Fruit fly (Drosophila melanogaster): Measurements from ENCODE around the gene CG13675.

CG13675 gene

DNA sequence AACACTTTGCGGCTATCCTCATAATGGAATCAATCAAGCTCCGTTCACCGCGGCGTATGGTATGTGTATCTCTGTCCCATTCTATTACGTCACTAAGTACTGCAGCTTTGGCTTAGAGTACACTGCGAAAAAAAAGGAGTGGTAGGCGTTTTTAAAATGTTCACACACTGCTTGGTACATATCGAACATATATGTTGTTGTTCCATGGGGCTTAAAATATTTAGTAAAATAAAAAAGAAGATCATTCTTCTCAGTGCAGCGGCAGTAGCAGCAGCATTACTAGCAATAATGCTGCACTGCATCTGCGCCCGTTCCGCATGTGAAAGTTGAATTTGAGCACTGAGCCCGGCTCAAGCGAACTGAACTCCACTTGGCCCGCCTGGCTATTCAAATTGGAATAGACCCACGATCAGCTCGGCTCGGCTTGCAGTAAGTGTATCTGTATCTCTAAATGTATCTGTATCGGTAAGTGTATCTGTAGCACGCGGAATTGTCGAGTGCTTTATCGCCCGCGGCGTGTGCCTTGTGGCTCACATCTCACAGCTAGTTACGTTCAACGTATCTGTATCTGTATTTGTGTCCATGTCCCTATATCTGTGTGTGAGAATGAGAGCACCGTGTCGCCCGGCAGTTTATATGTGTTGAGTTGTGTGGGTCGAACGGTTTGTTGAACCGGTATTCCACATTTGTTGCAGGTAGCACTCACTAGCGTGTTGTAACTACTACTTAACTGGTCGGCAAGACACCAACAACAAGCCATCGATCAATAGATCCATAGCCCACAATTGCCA, 11.9 kb downstream of the CG13675 start:
- TF ChIP-seq Sin3A (optimal IDR thresholded peaks at IDR 0.05) (no peak), psq (optimal IDR thresholded peaks at IDR 0.05) (no peak), Myc (optimal IDR thresholded peaks at IDR 0.05) (no peak), ttk (optimal IDR thresholded peaks at IDR 0.05) (no peak)

DNA sequence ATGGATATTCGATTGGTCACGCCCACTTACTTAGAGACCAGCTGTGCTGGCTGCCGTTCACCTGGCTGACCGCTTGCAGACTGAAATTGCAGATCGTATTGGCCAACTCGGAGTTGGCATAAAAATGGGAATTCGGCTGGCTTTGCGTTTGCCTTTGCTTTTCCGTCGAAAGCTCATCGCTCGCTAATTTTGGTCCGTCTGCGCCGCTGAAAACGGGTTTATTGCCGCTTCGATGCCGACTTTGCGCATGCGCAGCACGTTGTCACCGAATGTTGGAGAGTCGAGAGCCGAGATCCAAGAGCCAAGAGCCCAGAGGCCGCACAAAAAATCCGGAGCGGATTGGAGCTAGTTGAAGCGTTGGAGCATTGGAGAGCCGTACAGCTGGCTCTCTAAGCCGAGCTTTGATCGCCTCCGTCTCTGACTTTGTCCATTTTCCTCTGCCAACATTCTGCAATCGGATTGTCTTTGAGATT, 13.6 kb downstream of the CG13675 start, which contains the start of gene CG13676:
Gene CG13676 (minus strand): TSS at position 87 of the 473 bp plus-strand sequence.
- TF ChIP-seq Myc (optimal IDR thresholded peaks at IDR 0.05) (no peak), psq (optimal IDR thresholded peaks at IDR 0.05) (no peak), Sin3A (optimal IDR thresholded peaks at IDR 0.05) (no peak), insv (optimal IDR thresholded peaks at IDR 0.05) (no peak), ttk (optimal IDR thresholded peaks at IDR 0.05) (no peak), h (optimal IDR thresholded peaks at IDR 0.05) (no peak)

DNA sequence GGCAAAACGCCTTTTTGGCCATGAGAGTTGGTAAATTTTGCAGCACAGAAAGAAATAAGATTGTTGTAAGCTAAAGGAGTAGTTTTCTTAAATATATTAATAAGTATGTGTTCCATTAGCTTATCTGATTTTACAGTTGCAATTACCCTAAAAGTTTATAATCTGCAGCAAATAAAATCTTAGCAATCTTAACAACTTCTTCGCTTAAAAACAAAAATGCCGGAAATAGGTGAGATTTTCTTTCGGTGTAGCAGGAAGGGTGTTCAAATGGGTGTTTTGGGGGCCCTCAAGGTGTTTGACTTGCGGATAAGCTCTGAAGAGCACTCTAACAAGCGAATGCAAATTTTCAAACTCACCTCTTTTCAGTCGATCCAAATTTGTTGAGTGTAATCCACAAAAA, 14.5 kb downstream of the CG13675 start:
- TF ChIP-seq insv (optimal IDR thresholded peaks at IDR 0.05) (no peak), psq (optimal IDR thresholded peaks at IDR 0.05) (no peak), h (optimal IDR thresholded peaks at IDR 0.05) (no peak), ttk (optimal IDR thresholded peaks at IDR 0.05) (no peak), Myc (optimal IDR thresholded peaks at IDR 0.05) (no peak), Sin3A (optimal IDR thresholded peaks at IDR 0.05) (no peak)

DNA sequence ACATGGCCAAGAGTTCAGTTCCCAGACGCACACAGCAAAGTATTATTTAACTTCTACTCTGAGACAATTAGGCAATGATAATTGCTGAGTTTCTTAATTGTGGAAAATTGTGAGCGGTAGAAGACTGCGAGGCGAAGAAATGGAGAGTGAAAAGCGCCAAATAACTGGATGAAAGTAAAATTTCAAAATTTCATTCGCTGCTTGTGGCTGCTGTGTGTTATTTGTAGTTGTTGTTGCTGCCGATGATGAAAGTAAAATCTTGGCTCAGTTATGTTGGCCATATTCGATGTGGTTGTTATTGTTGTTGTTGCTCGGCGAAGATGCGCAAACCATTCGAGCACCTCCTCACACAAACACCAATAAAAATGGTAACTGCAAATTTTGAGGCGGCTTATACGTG, 15.0 kb downstream of the CG13675 start:
- TF ChIP-seq ttk (optimal IDR thresholded peaks at IDR 0.05) (no peak), psq (optimal IDR thresholded peaks at IDR 0.05) (no peak), Sin3A (optimal IDR thresholded peaks at IDR 0.05) (no peak), Myc (optimal IDR thresholded peaks at IDR 0.05) (no peak), h (optimal IDR thresholded peaks at IDR 0.05) (no peak), insv (optimal IDR thresholded peaks at IDR 0.05) (no peak)

DNA sequence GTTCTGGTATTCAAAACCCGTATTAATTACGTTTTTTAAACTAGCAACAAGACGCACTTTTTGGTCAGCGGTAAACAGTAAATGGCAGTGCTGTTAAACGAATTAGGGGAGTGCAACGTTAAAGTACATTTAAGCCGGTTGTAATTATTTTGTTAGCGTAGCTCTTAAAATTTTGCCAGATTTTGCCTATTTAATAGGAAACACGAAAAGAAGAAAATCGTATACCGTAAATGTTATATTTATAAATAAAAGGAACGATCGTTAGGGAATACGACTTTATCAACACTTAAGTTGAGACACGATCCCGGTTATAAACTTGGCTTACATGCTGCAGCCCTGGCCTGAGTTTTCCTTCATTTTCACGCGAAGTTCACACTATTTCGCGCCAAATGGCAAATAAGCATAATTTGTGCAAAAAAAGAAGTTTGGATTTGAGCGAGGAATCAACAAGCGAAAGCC, 27.8 kb downstream of the CG13675 start, which contains the start of the genes Setx and mus301:
Gene Setx (minus strand): TSS at position 51 of the 459 bp plus-strand sequence.
Gene mus301 (plus strand): TSS at position 361 of the 459 bp plus-strand sequence.
- TF ChIP-seq Myc (optimal IDR thresholded peaks at IDR 0.05) (no peak), psq (optimal IDR thresholded peaks at IDR 0.05) (no peak), h (optimal IDR thresholded peaks at IDR 0.05) (no peak), ttk (optimal IDR thresholded peaks at IDR 0.05) (no peak)

DNA sequence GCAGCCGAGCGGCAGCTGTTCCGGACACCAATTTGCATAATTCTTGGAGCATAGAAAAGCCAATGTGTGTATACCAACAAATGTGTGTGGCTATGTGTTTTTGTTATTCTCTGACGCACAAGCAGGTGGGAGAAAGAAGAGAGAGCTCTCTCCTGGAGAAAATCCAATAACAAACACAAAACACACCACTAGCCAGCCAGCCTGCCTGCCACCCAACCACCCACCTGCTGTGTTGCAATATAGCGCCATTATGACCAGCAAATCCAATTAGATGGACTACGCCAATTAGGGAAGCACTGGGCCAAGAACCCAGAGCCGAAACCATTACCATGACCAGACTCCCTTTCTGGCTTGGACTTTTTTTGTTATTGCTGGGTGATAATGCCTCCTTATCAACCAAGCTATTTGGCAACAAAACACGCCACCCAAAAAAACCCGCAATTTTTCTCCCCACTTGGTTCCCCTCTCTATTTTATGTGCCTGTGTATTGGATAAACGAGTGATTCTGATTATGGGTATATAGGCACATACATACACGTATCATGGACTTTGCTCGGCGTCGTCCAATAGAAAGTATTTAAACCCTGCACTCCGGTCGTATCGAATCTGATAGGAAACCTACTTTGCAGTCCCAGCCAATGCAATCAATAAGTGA, 36.8 kb downstream of the CG13675 start:
- no peak for TF ChIP-seq h (optimal IDR thresholded peaks at IDR 0.05)
- TF ChIP-seq Myc (optimal IDR thresholded peaks at IDR 0.05), result no peak
- no peak for TF ChIP-seq Sin3A (optimal IDR thresholded peaks at IDR 0.05)
- TF ChIP-seq psq (optimal IDR thresholded peaks at IDR 0.05), result no peak
- TF ChIP-seq ttk (optimal IDR thresholded peaks at IDR 0.05), result no peak
- TF ChIP-seq insv (optimal IDR thresholded peaks at IDR 0.05), result no peak

DNA sequence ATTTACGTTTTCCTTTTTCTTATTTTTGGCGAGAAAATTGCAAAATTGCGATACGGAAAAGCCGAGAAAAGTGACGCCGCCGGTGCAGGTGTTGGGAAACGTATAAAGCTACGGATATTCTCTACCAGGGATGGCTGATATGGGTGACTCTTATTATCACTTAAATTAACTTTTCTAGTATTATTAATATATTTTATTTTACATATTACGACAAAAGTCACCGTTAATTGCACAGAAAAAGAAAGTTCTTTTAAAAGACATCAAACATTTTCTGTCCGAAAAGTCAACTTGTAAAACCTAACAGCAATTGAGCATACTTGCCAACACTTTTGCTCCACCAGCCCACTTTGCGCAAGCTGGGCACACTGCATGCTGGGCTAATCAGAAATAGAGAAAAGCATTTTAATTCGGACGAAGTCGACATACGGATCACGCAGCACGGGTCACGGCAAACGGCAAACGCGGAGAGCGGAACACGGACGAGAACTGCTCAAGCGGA, 37.6 kb downstream of the CG13675 start, which contains the start of the genes Cds and Uba2:
Gene Cds (plus strand): TSS at position 51 of the 499 bp plus-strand sequence.
Gene Uba2 (minus strand): TSS at position 107 of the 499 bp plus-strand sequence.
- TF ChIP-seq ttk (optimal IDR thresholded peaks at IDR 0.05) (no peak), Sin3A (optimal IDR thresholded peaks at IDR 0.05) (no peak), Myc (optimal IDR thresholded peaks at IDR 0.05) (no peak), psq (optimal IDR thresholded peaks at IDR 0.05) (no peak), h (optimal IDR thresholded peaks at IDR 0.05) (no peak), insv (optimal IDR thresholded peaks at IDR 0.05) (no peak)

DNA sequence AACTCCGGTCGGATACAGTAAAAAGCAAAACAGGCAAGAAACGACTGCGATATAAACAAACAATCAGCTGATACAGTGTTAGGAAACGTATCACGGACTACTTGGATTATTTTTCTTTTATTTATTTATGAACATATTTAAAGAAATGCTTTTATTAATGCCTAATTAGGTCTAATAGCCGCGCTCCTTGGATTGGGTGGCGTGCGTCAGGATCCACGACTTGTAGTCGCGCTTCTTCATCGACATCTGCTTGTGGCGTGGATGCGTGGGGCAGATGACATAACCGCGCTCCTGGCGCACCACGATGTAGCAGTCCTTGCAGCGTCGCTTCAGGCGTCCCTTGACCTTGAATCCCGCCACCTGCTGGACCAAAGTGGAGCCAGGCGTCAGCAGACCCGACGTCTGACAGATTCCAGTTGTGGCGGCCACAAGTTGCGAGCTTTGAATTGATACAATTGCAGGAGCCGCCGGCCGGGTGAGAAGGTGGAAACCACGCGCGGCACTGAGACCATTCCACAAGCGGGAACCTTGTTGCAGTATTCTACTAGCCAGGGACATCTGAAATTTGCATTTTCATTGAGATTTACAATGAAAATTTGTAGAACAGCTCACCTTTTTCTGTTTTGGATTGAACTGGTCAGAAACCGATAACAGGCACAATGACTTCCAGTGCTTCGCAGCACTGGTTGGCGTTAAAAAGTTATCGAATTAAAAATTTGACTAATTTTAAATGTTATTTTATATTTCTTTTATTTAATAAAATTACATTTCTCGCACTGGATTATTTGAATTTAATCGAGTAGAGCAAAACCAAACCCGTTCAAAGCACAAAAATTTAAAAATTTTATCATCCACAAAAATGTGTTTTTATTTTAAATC, 40.6 kb downstream of the CG13675 start, which contains the start of the genes CG7550 and mRpL36:
Gene CG7550 (minus strand): TSS at position 51 of the 879 bp plus-strand sequence.
Gene mRpL36 (minus strand): TSS at position 652 of the 879 bp plus-strand sequence.
- TF ChIP-seq Sin3A (optimal IDR thresholded peaks at IDR 0.05), result no peak
- no peak for TF ChIP-seq insv (optimal IDR thresholded peaks at IDR 0.05)
- TF ChIP-seq Myc (optimal IDR thresholded peaks at IDR 0.05), result no peak
- TF ChIP-seq ttk (optimal IDR thresholded peaks at IDR 0.05), result no peak
- TF ChIP-seq h (optimal IDR thresholded peaks at IDR 0.05), result no peak
- TF ChIP-seq psq (optimal IDR thresholded peaks at IDR 0.05), result no peak

DNA sequence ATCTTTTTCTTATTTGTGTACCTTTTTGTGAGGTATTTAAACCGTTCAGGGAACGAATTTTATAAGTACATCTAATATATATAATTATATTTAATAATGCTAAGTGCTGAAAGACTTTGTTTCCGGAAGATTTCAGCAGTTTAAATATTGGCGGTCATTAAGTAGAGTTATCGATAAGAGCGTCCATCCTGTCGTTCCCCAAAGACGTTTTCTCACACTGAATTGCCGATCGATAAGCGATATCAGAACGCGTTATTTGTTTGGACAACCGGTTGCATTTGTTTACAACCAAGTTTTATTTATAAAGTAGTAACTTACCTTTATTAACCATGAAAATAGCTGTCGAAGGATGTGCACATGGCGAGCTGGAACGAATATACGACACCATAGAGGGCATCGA, 43.7 kb downstream of the CG13675 start, which contains the start of gene ldbr:
Gene ldbr (plus strand): TSS at position 238 of the 400 bp plus-strand sequence.
- TF ChIP-seq Sin3A (optimal IDR thresholded peaks at IDR 0.05) (no peak), insv (optimal IDR thresholded peaks at IDR 0.05) (no peak), psq (optimal IDR thresholded peaks at IDR 0.05) (no peak), Myc (optimal IDR thresholded peaks at IDR 0.05) (no peak), ttk (optimal IDR thresholded peaks at IDR 0.05) (no peak), h (optimal IDR thresholded peaks at IDR 0.05) (no peak)

DNA sequence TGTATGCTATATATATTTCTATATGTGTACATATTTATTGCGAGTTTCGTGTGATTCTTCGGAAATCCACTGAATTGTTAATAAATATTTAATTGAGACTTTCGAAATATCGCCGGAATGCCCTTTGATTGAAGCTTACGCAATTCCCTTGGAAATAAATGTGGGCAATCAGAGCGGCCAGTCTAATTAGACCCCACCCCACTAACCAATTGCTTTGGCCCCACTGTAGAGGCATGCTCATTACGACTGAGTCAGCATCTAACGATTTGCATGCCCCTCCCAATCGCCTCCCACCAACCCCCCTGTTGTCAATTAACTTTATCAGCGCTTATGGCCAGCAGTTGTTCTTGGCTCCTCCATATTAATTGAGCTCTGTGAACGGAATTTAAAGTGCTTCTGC, 48.5 kb downstream of the CG13675 start:
- TF ChIP-seq psq (optimal IDR thresholded peaks at IDR 0.05), result no peak

DNA sequence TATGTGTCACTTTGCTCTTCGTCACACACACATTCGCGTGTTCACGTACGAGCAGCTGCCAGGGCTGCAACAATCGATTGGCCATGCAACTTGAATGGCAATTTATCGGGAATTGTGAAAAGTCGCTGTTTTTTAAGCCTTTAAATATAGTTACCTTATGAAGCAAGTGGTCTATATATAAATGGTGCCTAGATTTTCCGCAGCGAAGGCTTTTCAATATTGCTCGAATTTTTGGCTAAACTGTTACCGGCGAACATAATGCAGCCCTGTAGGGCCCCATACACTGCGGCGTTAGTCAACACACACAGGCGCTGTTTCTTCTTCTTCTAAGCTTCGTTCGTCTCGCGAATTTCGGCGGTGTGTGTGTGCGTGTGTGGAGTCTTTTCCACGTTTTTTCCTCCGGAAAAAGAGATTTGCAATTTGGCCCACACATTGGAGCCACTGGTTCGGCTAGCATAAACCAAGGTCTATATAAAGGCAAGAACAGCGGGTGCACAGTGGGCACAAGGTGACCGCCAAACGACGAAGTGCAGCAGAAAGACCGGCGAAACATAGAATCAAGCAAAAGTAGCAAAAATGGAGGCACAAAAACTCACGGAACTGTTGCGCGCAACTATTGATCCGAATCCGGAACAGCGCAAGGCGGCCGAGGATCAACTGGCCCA, 49.3 kb downstream of the CG13675 start, which contains the start of the genes Arp3 and msk:
Gene Arp3 (minus strand): TSS at position 39 of the 665 bp plus-strand sequence.
Gene msk (plus strand): TSS at position 316 of the 665 bp plus-strand sequence.
- TF ChIP-seq Sin3A (optimal IDR thresholded peaks at IDR 0.05) (no peak), insv (optimal IDR thresholded peaks at IDR 0.05) (no peak), ttk (optimal IDR thresholded peaks at IDR 0.05) (no peak), Myc (optimal IDR thresholded peaks at IDR 0.05) (no peak), psq (optimal IDR thresholded peaks at IDR 0.05) (no peak), h (optimal IDR thresholded peaks at IDR 0.05) (no peak)
